Worm (Caenorhabditis elegans) whole organism, L3 larva: ENCODE measurements around the gene aat-8.

Experiments used
- R02D3.7 ChIP-seq: fragments of 150-350 bp; optimal IDR thresholded peaks from 2 replicates; lab custom pipeline; 2014; ENCODE audit warnings: missing biosample characterization, missing genetic modification characterization
- aly-2 ChIP-seq: fragments of 150-350 bp; optimal IDR thresholded peaks from 2 replicates; lab custom pipeline; 2014; ENCODE audit warnings: missing biosample characterization, missing genetic modification characterization
- ama-1 ChIP-seq: fragments of 150-350 bp; optimal IDR thresholded peaks from 2 replicates; lab custom pipeline; 2018
- ceh-28 ChIP-seq: fragments of 150-350 bp; optimal IDR thresholded peaks from 2 replicates; lab custom pipeline; 2014; ENCODE audit warnings: missing biosample characterization, missing genetic modification reagents, missing genetic modification characterization
- ceh-82 ChIP-seq: fragments of 150-350 bp; optimal IDR thresholded peaks from 2 replicates; lab custom pipeline; 2014; ENCODE audit warnings: missing biosample characterization, missing genetic modification characterization
- ceh-9 ChIP-seq: sonication (generic microtip); optimal IDR thresholded peaks from 2 replicates; lab custom pipeline; 2018; ENCODE audit warnings: missing biosample characterization, missing genetic modification characterization
- egl-27 ChIP-seq: sonication (generic microtip); optimal IDR thresholded peaks from 4 replicates; lab custom pipeline; 2017; ENCODE audit warnings: missing biosample characterization, missing genetic modification reagents, missing genetic modification characterization
- egl-5 ChIP-seq: fragments of 150-350 bp; optimal IDR thresholded peaks from 2 replicates; lab custom pipeline; 2017; ENCODE audit warnings: missing biosample characterization, missing genetic modification reagents, missing genetic modification characterization, inconsistent platforms
- elt-2 ChIP-seq: sonication (generic microtip); optimal IDR thresholded peaks from 2 replicates; lab custom pipeline; 2016; ENCODE audit warnings: missing genetic modification reagents, mild to moderate bottlenecking, missing genetic modification characterization, missing compliant biosample characterization
- eor-1 ChIP-seq, 2 experiments: fragments of 150-350 bp; optimal IDR thresholded peaks; 2 replicates each; lab custom pipeline; 2014 to 2018; ENCODE audit warnings: missing biosample characterization in 2 of 2, missing genetic modification characterization in 2 of 2
- fkh-10 ChIP-seq: sonication (generic microtip); optimal IDR thresholded peaks from 2 replicates; lab custom pipeline; 2017; ENCODE audit warnings: missing biosample characterization, missing genetic modification reagents, missing genetic modification characterization
- fkh-2 ChIP-seq: fragments of 150-350 bp; optimal IDR thresholded peaks from 2 replicates; lab custom pipeline; 2014; ENCODE audit warnings: missing biosample characterization, missing genetic modification reagents, missing genetic modification characterization
- hmg-11 ChIP-seq: sonication (generic microtip); optimal IDR thresholded peaks from 2 replicates; lab custom pipeline; 2016; ENCODE audit warnings: missing genetic modification characterization, missing compliant biosample characterization
- jun-1 ChIP-seq: fragments of 150-350 bp; optimal IDR thresholded peaks from 2 replicates; lab custom pipeline; 2014; ENCODE audit warnings: missing biosample characterization, missing genetic modification reagents, missing genetic modification characterization
- lin-39 ChIP-seq: fragments of 150-350 bp; optimal IDR thresholded peaks from 2 replicates; lab custom pipeline; 2018; ENCODE audit warnings: missing biosample characterization, missing genetic modification reagents, missing genetic modification characterization
- mdl-1 ChIP-seq: fragments of 150-350 bp; optimal IDR thresholded peaks from 2 replicates; lab custom pipeline; 2014; ENCODE audit warnings: missing biosample characterization, missing genetic modification characterization
- mml-1 ChIP-seq: fragments of 150-350 bp; sonication (generic microtip); optimal IDR thresholded peaks from 3 replicates; lab custom pipeline; 2014; ENCODE audit warnings: missing biosample characterization, missing genetic modification characterization
- nhr-12 ChIP-seq: fragments of 150-350 bp; optimal IDR thresholded peaks from 2 replicates; lab custom pipeline; 2014; ENCODE audit warnings: missing biosample characterization, missing genetic modification characterization
- nhr-23 ChIP-seq: fragments of 150-350 bp; optimal IDR thresholded peaks from 2 replicates; lab custom pipeline; 2014; ENCODE audit warnings: missing biosample characterization, missing genetic modification reagents, missing genetic modification characterization
- nhr-237 ChIP-seq: fragments of 150-350 bp; optimal IDR thresholded peaks from 2 replicates; lab custom pipeline; 2014; ENCODE audit warnings: missing biosample characterization, missing genetic modification characterization
- nhr-25 ChIP-seq: sonication (generic microtip); optimal IDR thresholded peaks from 2 replicates; lab custom pipeline; 2017; ENCODE audit warnings: missing biosample characterization, missing genetic modification characterization
- nhr-67 ChIP-seq: fragments of 150-350 bp; optimal IDR thresholded peaks from 2 replicates; lab custom pipeline; 2014; ENCODE audit warnings: missing biosample characterization, missing genetic modification characterization
- nhr-77 ChIP-seq: fragments of 150-350 bp; optimal IDR thresholded peaks from 2 replicates; lab custom pipeline; 2014; ENCODE audit warnings: missing biosample characterization, missing genetic modification characterization
- pha-4 ChIP-seq: fragments of 150-350 bp; optimal IDR thresholded peaks from 2 replicates; lab custom pipeline; 2014; ENCODE audit warnings: missing biosample characterization, missing genetic modification reagents, missing genetic modification characterization
- pqm-1 ChIP-seq: fragments of 150-350 bp; optimal IDR thresholded peaks from 2 replicates; lab custom pipeline; 2017; ENCODE audit warnings: missing biosample characterization, missing genetic modification characterization, inconsistent platforms
- sea-2 ChIP-seq: fragments of 150-350 bp; sonication (generic microtip); optimal IDR thresholded peaks from 4 replicates; lab custom pipeline; 2014; ENCODE audit warnings: missing biosample characterization, missing genetic modification reagents, missing genetic modification characterization
- snpc-4 ChIP-seq: fragments of 150-350 bp; optimal IDR thresholded peaks from 2 replicates; lab custom pipeline; 2014; ENCODE audit warnings: missing biosample characterization, missing genetic modification characterization
- tbx-2 ChIP-seq: sonication (generic microtip); optimal IDR thresholded peaks from 2 replicates; lab custom pipeline; 2016; ENCODE audit warnings: mild to moderate bottlenecking, missing genetic modification characterization, missing compliant biosample characterization
- unc-62 ChIP-seq: fragments of 150-350 bp; sonication (generic microtip); optimal IDR thresholded peaks from 4 replicates; lab custom pipeline; 2014; ENCODE audit warnings: missing biosample characterization, missing genetic modification reagents, missing genetic modification characterization
- zag-1 ChIP-seq: fragments of 150-350 bp; optimal IDR thresholded peaks from 2 replicates; lab custom pipeline; 2014; ENCODE audit warnings: missing biosample characterization, missing genetic modification characterization
- ztf-11 ChIP-seq: fragments of 150-350 bp; optimal IDR thresholded peaks from 2 replicates; lab custom pipeline; 2014; ENCODE audit warnings: missing biosample characterization, missing genetic modification characterization

The aat-8 gene

DNA sequence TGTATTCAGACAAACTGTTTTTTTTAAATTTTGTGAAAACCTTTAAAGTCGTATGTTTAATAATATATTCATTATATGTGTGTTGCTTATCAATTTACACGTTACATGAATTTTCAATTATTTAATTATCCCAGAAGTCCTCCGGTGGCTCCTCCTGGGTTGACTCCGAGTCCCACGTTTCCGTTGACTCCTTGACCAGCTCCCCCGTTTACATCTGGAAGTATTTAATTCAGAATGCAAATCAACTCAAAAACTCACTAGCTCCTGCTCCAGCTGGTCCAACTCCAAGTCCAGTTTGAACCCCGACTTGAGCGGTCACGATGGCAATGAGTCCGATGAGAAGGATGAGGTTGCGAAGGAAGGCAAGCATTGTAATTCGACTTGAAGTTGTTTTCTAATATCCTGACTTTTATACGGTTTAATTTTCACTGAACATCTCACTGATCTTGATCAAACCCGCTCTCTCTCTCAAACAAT is 29.2 kb upstream of the aat-8 start, which contains the start of gene F56D6.8:
F56D6.8 (minus strand) TSS at position 427 of the 477 bp plus-strand sequence.
- TF ChIP-seq fkh-10 (GFP tag; lab: Kevin White, UChicago) (no peak), nhr-67 (no peak), pha-4 (no peak), egl-5 (tag; lab: Kevin White, UChicago) (no peak), fkh-2 (no peak), lin-39 (tag; lab: Kevin White, UChicago) (no peak)

DNA sequence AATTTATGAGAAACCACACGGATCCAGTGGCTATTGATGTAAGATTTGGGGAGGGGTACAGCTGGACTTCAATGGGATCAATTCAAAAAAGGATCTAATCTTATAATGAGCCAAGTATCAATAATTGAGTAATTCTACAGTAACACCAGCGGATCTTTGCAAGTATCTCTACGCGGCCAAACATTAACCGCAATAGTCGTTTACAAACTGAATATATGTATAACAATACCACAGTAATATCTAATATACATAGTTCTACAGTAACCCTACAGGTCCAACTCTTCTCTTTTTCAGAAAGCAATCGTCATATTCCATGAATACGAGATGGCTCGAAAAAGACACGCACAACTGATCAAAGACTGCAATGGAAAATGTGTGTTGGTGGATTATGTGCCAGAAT is 27.2 kb upstream of the aat-8 start, which contains the start of gene F56D6.9:
F56D6.9 (plus strand) TSS at position 301 of the 400 bp plus-strand sequence.
- TF ChIP-seq mml-1 (tag; lab: Kevin White, UChicago) (no peak), pha-4 (no peak), hmg-11 (no peak), ceh-82 (tag; lab: Kevin White, UChicago) (no peak), sea-2 (no peak), snpc-4 (tag; lab: Kevin White, UChicago) (no peak), nhr-23 (no peak), aly-2 (tag; lab: Kevin White, UChicago) (no peak), eor-1 (tag; optimal IDR thresholded peaks at IDR 0.05; lab: Kevin White, UChicago) (no peak)
- TF ChIP-seq, all 47 proteins: peak for 0

DNA sequence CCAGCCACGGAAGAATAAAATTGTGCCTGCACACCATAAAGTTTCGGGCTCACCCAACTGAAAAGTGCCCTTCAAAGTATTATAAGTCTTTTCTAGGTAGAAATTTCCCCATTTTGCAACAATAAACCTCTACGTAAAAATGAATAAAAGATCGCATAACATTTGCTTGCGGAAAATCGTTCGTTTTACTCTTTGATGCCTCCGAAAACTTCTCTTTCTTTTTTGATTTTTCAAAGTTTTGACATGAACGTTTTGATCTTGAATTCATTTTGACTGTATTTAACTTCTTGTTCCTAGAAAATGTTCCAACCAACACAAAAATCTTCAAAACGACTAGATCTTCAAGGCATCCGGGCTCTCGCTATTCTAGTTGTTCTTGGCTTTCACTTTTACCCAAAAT is 24.1 kb upstream of the aat-8 start, which contains the start of gene oac-21:
oac-21 (plus strand) TSS at position 301 of the 400 bp plus-strand sequence.
- TF ChIP-seq sea-2 (no peak), nhr-237 (tag; lab: Kevin White, UChicago) (no peak), zag-1 (tag; lab: Kevin White, UChicago) (no peak), tbx-2 (tag; lab: Kevin White, UChicago) (no peak), lin-39 (tag; lab: Kevin White, UChicago) (no peak), mdl-1 (tag; lab: Kevin White, UChicago) (no peak), nhr-23 (no peak), jun-1 (tag; lab: Kevin White, UChicago) (no peak), nhr-25 (no peak), ceh-28 (tag; lab: Kevin White, UChicago) (no peak)

DNA sequence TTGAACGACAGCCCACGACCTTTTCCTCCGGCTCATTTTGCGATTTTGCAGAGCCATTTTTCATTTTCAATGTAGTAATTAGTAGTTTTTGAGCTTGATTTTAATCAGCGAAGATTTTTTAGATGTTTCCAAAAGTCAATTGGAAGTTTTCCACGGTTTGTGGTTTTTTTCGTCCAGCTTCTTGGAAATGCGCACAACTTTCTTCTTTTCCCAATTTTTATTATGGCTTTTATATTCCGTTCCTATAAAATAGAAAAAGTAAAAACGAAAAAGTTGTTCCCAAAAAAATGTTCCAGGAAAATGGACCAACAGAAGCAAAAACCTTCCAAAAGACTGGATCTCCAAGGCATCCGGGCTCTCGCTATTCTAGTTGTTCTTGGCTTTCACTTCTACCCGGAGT is 20.5 kb upstream of the aat-8 start, which contains the start of gene oac-22:
oac-22 (plus strand) TSS at position 301 of the 400 bp plus-strand sequence.
- TF ChIP-seq R02D3.7 (no peak), eor-1 (tag; optimal IDR thresholded peaks at IDR 0.05; lab: Kevin White, UChicago) (no peak), fkh-2 (no peak), ama-1 (lab: Kevin White, UChicago) (no peak), nhr-237 (tag; lab: Kevin White, UChicago) (no peak), ceh-9 (tag; lab: Kevin White, UChicago) (no peak), egl-5 (tag; lab: Kevin White, UChicago) (no peak), ceh-28 (tag; lab: Kevin White, UChicago) (no peak), nhr-12 (tag; lab: Kevin White, UChicago) (no peak), hmg-11 (no peak), egl-27 (tag; lab: Kevin White, UChicago) (no peak), aly-2 (tag; lab: Kevin White, UChicago) (no peak), nhr-23 (no peak), ztf-11 (tag; lab: Kevin White, UChicago) (no peak), unc-62 (GFP tag; lab: Kevin White, UChicago) (no peak), zag-1 (tag; lab: Kevin White, UChicago) (no peak)

DNA sequence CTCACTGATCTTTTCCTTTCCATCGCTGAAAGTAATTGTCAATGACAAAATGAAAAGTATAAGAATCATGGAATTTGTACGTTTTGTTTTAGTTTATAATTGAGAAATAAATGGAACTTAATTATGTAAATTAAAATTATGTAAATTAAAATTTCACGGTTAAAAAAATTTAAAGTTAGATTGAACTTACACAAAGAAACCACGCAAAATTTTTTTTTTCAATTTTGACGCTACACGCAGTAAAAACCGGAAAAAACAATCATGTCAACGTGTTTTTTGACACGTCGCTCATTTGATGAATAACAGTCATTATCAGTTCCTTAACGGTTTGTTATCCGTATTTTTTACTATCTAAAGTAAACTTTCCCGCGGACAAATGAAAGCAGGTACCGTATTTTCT is 16.3 kb upstream of the aat-8 start, which contains the start of the genes F37C4.8 and oac-23:
F37C4.8 (minus strand) TSS at position 101 of the 400 bp plus-strand sequence.
oac-23 (plus strand) TSS at position 323 of the 400 bp plus-strand sequence.
- TF ChIP-seq nhr-12 (tag; lab: Kevin White, UChicago): no peak
- no peak for TF ChIP-seq egl-5 (tag; lab: Kevin White, UChicago)
- TF ChIP-seq ceh-28 (tag; lab: Kevin White, UChicago): no peak
- TF ChIP-seq nhr-25: no peak
- TF ChIP-seq nhr-77: no peak

DNA sequence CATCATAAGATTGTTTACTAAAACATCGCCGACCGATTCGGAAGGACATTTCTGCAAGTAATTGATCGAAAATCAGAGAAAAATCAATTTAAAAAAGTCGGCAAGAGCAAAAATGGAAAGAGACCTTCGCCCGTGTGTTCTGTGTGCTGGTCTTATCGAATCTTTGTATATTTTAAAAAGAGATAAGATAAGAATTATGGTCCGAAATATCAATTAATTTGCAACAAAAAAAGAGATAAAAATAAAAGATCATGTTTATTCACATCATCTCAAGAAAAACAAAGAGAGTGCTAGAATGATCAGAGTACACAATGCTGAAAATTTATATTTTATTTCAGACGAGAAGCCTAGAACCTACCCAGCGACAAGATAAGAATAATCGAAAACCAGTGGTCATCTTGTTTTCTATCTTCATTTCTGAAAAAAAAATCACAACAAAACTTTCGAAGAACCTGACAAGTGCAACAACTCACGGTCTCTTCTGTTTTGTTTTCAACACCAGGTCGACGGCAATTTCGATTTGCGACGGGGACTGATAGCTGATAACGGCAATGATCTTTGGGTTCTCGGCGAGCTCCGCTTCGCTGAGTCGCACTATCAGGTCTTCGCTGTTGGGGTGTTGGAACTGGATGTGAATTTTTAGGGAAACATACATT is 13.6 kb upstream of the aat-8 start, which contains the start of gene F37C4.6:
F37C4.6 (minus strand) TSS at position 51 of the 656 bp plus-strand sequence.
- TF ChIP-seq pqm-1 (peak; percentile 8), nhr-67 (no peak), elt-2 (tag; lab: Kevin White, UChicago) (peak; percentile 84)
